Worm (Caenorhabditis elegans) whole organism, young adult: ENCODE data around the gene ZK512.2.

ENCODE experiments used
- B0035.1 ChIP-seq: sonication (generic microtip); optimal IDR thresholded peaks from 2 replicates; lab custom pipeline; 2016; ENCODE audit warnings: missing genetic modification characterization, mild to moderate bottlenecking, missing compliant biosample characterization, missing genotype, missing genetic modification reagents
- F10E7.11 ChIP-seq: sonication (generic microtip); optimal IDR thresholded peaks from 2 replicates; lab custom pipeline; 2017; ENCODE audit warnings: mild to moderate bottlenecking, missing genetic modification characterization, moderate library complexity, missing compliant biosample characterization
- F22D6.2 ChIP-seq: sonication (generic microtip); optimal IDR thresholded peaks from 2 replicates; lab custom pipeline; 2016; ENCODE audit warnings: mild to moderate bottlenecking, missing genetic modification characterization, missing compliant biosample characterization
- F33H1.4 ChIP-seq: fragments of 200-800 bp; sonication (Bioruptor generic); IDR thresholded peaks from 2 replicates; pipeline ENCODE4 v1.3.6; 2022; ENCODE audit warnings: missing genetic modification reagents, missing genetic modification characterization, missing compliant biosample characterization
- F37B4.10 ChIP-seq: fragments of 200-800 bp; sonication (Bioruptor generic); IDR thresholded peaks from 2 replicates; pipeline ENCODE4 v1.3.6; 2022; ENCODE audit warnings: missing genetic modification characterization, missing compliant biosample characterization
- F49E8.2 ChIP-seq: sonication (generic microtip); optimal IDR thresholded peaks from 3 replicates; lab custom pipeline; 2017; ENCODE audit warnings: missing genetic modification characterization, mild to moderate bottlenecking, missing compliant biosample characterization, antibody characterized with exemption, moderate library complexity; ENCODE audit not compliant: insufficient read depth
- F57A8.1 ChIP-seq: fragments of 200-800 bp; sonication (Bioruptor generic); optimal IDR thresholded peaks from 2 replicates; lab custom pipeline; 2018; ENCODE audit warnings: mild to moderate bottlenecking, missing genetic modification characterization, moderate library complexity, missing compliant biosample characterization
- T07F8.4 ChIP-seq: sonication (generic microtip); optimal IDR thresholded peaks from 2 replicates; lab custom pipeline; 2016; ENCODE audit warnings: mild to moderate bottlenecking, missing genetic modification characterization, moderate library complexity, missing compliant biosample characterization
- Y53F4B.3 ChIP-seq: fragments of 200-800 bp; sonication (Bioruptor generic); IDR thresholded peaks from 2 replicates; pipeline ENCODE4 v1.3.6; 2022; ENCODE audit warnings: missing genetic modification reagents, missing genetic modification characterization, missing compliant biosample characterization
- Y53G8AR.9 ChIP-seq: fragments of 200-800 bp; sonication (Bioruptor generic); conservative IDR thresholded peaks from 2 replicates; pipeline ENCODE4 v1.3.6; 2022; ENCODE audit warnings: missing genetic modification reagents, missing genetic modification characterization, missing compliant biosample characterization
- Y67H2A.10 ChIP-seq: fragments of 200-800 bp; sonication (Bioruptor generic); conservative IDR thresholded peaks from 2 replicates; pipeline ENCODE4 v1.3.6; 2022; ENCODE audit warnings: missing genetic modification reagents, missing genetic modification characterization, missing compliant biosample characterization
- Y79H2A.3 ChIP-seq: fragments of 200-800 bp; sonication (Bioruptor generic); conservative IDR thresholded peaks from 2 replicates; pipeline ENCODE4 v1.3.6; 2022; ENCODE audit warnings: missing genetic modification reagents, missing genetic modification characterization, missing compliant biosample characterization
- akir-1 ChIP-seq: fragments of 200-800 bp; sonication (Bioruptor generic); optimal IDR thresholded peaks from 2 replicates; lab custom pipeline; 2018; ENCODE audit warnings: mild to moderate bottlenecking, missing genetic modification characterization, moderate library complexity, missing compliant biosample characterization
- ama-1 ChIP-seq, 3 experiments: fragments of 150-350 bp in 1 of 3; sonication (generic microtip) in 2 of 3; optimal IDR thresholded peaks; 2 replicates each; lab custom pipeline; 2014 to 2018; ENCODE audit warnings: missing biosample characterization in 2 of 3, missing genetic modification characterization in 2 of 3, missing genetic modification reagents in 2 of 3
- aptf-3 ChIP-seq: fragments of 200-800 bp; sonication (Bioruptor generic); IDR thresholded peaks from 2 replicates; pipeline ENCODE4 v1.3.6; 2022; ENCODE audit warnings: missing genetic modification characterization, missing compliant biosample characterization
- athp-1 ChIP-seq: sonication (generic microtip); optimal IDR thresholded peaks from 2 replicates; lab custom pipeline; 2017; ENCODE audit warnings: mild to moderate bottlenecking, missing genetic modification characterization, missing compliant biosample characterization
- attf-6 ChIP-seq: fragments of 200-800 bp; sonication (Bioruptor generic); IDR thresholded peaks from 2 replicates; pipeline ENCODE4 v1.3.6; 2022; ENCODE audit warnings: missing genetic modification reagents, missing genetic modification characterization, missing compliant biosample characterization
- cebp-2 ChIP-seq: fragments of 200-800 bp; sonication (Bioruptor generic); IDR thresholded peaks from 2 replicates; pipeline ENCODE4 v1.3.6; 2022; ENCODE audit warnings: missing genetic modification characterization, missing compliant biosample characterization
- ceh-27 ChIP-seq: fragments of 200-800 bp; sonication (Bioruptor generic); optimal IDR thresholded peaks from 2 replicates; lab custom pipeline; 2018; ENCODE audit warnings: mild to moderate bottlenecking, missing genetic modification characterization, moderate library complexity, missing compliant biosample characterization
- ceh-79 ChIP-seq: sonication (generic microtip); optimal IDR thresholded peaks from 2 replicates; lab custom pipeline; 2017; ENCODE audit warnings: mild to moderate bottlenecking, missing genetic modification characterization, missing compliant biosample characterization
- chd-7 ChIP-seq: sonication (generic microtip); optimal IDR thresholded peaks from 2 replicates; lab custom pipeline; 2016; ENCODE audit warnings: mild to moderate bottlenecking, missing genetic modification characterization, moderate library complexity, missing compliant biosample characterization
- dpl-1 ChIP-seq: fragments of 150-350 bp; optimal IDR thresholded peaks from 2 replicates; lab custom pipeline; 2014; ENCODE audit warnings: missing biosample characterization, missing genetic modification reagents, missing genetic modification characterization
- efl-1 ChIP-seq: fragments of 150-350 bp; optimal IDR thresholded peaks from 2 replicates; lab custom pipeline; 2014; ENCODE audit warnings: missing biosample characterization, missing genetic modification reagents, missing genetic modification characterization
- egl-44 ChIP-seq: fragments of 200-800 bp; sonication (Bioruptor generic); IDR thresholded peaks from 2 replicates; pipeline ENCODE4 v1.3.6; 2022; ENCODE audit warnings: missing genetic modification reagents, missing genetic modification characterization, missing compliant biosample characterization
- ekl-4 ChIP-seq: fragments of 200-800 bp; sonication (Bioruptor generic); IDR thresholded peaks from 2 replicates; pipeline ENCODE4 v1.3.6; 2022; ENCODE audit warnings: missing genetic modification reagents, missing genetic modification characterization, missing compliant biosample characterization
- fkh-3 ChIP-seq: sonication (generic microtip); optimal IDR thresholded peaks from 2 replicates; lab custom pipeline; 2016; ENCODE audit warnings: mild to moderate bottlenecking, missing genetic modification characterization, missing compliant biosample characterization
- gei-17 ChIP-seq: fragments of 200-800 bp; sonication (Bioruptor generic); optimal IDR thresholded peaks from 2 replicates; lab custom pipeline; 2018; ENCODE audit warnings: mild to moderate bottlenecking, missing genetic modification characterization, missing compliant biosample characterization
- hlh-12 ChIP-seq: sonication (generic microtip); optimal IDR thresholded peaks from 2 replicates; lab custom pipeline; 2016; ENCODE audit warnings: missing genetic modification characterization, missing compliant biosample characterization
- hlh-26 ChIP-seq: fragments of 200-800 bp; sonication (Bioruptor generic); conservative IDR thresholded peaks from 2 replicates; pipeline ENCODE4 v1.3.6; 2022; ENCODE audit warnings: missing genetic modification reagents, missing genetic modification characterization, missing compliant biosample characterization
- hmg-1.2 ChIP-seq: fragments of 200-800 bp; sonication (Bioruptor generic); IDR thresholded peaks from 2 replicates; pipeline ENCODE4 v1.3.6; 2022; ENCODE audit warnings: missing genetic modification reagents, missing genetic modification characterization, missing compliant biosample characterization
- lag-1 ChIP-seq: fragments of 200-800 bp; sonication (Bioruptor generic); IDR thresholded peaks from 2 replicates; pipeline ENCODE4 v1.3.6; 2022; ENCODE audit warnings: missing genetic modification reagents, missing genetic modification characterization, missing compliant biosample characterization
- let-607 ChIP-seq, 2 experiments: fragments of 200-800 bp in 1 of 2; sonication (Bioruptor generic) in 1 of 2; sonication (generic microtip) in 1 of 2; optimal IDR thresholded peaks; 2 replicates each; lab custom pipeline; 2016 to 2018; ENCODE audit warnings: mild to moderate bottlenecking in 2 of 2, missing compliant biosample characterization in 2 of 2, missing genetic modification characterization in 2 of 2, moderate library complexity in 2 of 2, missing genotype in 1 of 2
- lin-40 ChIP-seq: sonication (generic microtip); optimal IDR thresholded peaks from 2 replicates; lab custom pipeline; 2016; ENCODE audit warnings: missing genetic modification characterization, mild to moderate bottlenecking, missing compliant biosample characterization, missing genotype, missing genetic modification reagents
- mel-28 ChIP-seq: sonication (generic microtip); optimal IDR thresholded peaks from 2 replicates; lab custom pipeline; 2016; ENCODE audit warnings: borderline replicate concordance, mild to moderate bottlenecking, missing genetic modification characterization, missing compliant biosample characterization
- nfyb-1 ChIP-seq: fragments of 200-800 bp; sonication (Bioruptor generic); IDR thresholded peaks from 2 replicates; pipeline ENCODE4 v1.3.6; 2022; ENCODE audit warnings: missing genetic modification reagents, missing genetic modification characterization, missing compliant biosample characterization
- nhr-120 ChIP-seq: fragments of 200-800 bp; sonication (Bioruptor generic); IDR thresholded peaks from 2 replicates; pipeline ENCODE4 v1.3.6; 2022; ENCODE audit warnings: missing genetic modification characterization, missing compliant biosample characterization
- nhr-80 ChIP-seq: sonication (generic microtip); optimal IDR thresholded peaks from 2 replicates; lab custom pipeline; 2016; ENCODE audit warnings: missing genetic modification characterization, missing compliant biosample characterization
- nhr-90 ChIP-seq: sonication (generic microtip); optimal IDR thresholded peaks from 2 replicates; lab custom pipeline; 2016; ENCODE audit warnings: missing genotype, mild to moderate bottlenecking, missing genetic modification characterization, missing compliant biosample characterization
- rpc-1 ChIP-seq, 2 experiments: fragments of 150-350 bp in 1 of 2; sonication (generic microtip) in 1 of 2; optimal IDR thresholded peaks; 2 replicates each; lab custom pipeline; 2014 to 2018; ENCODE audit warnings: missing biosample characterization in 1 of 2, missing genetic modification characterization in 1 of 2, missing genetic modification reagents in 1 of 2, missing genotype in 1 of 2
- sdz-38 ChIP-seq: sonication (generic microtip); optimal IDR thresholded peaks from 2 replicates; lab custom pipeline; 2016; ENCODE audit warnings: missing genotype, missing genetic modification characterization, missing compliant biosample characterization
- snpc-1.1 ChIP-seq: sonication (generic microtip); optimal IDR thresholded peaks from 2 replicates; lab custom pipeline; 2017; ENCODE audit warnings: missing genetic modification characterization, mild to moderate bottlenecking, missing compliant biosample characterization, antibody characterized with exemption, moderate library complexity, missing genotype, missing genetic modification reagents; ENCODE audit not compliant: insufficient read depth
- tbp1 ChIP-seq: fragments of 200-800 bp; sonication (Bioruptor generic); optimal IDR thresholded peaks from 2 replicates; lab custom pipeline; 2018; ENCODE audit warnings: mild to moderate bottlenecking, missing genetic modification characterization, missing compliant biosample characterization
- zfh-2 ChIP-seq: fragments of 200-800 bp; sonication (Bioruptor generic); conservative IDR thresholded peaks from 2 replicates; pipeline ENCODE4 v1.3.6; 2022; ENCODE audit warnings: missing genetic modification reagents, missing genetic modification characterization, missing compliant biosample characterization
- zim-3 ChIP-seq: sonication (generic microtip); optimal IDR thresholded peaks from 2 replicates; lab custom pipeline; 2017; ENCODE audit warnings: mild to moderate bottlenecking, missing genetic modification characterization, moderate library complexity, missing compliant biosample characterization
- ztf-22 ChIP-seq: fragments of 200-800 bp; sonication (Bioruptor generic); optimal IDR thresholded peaks from 2 replicates; lab custom pipeline; 2018; ENCODE audit warnings: mild to moderate bottlenecking, missing genetic modification characterization, moderate library complexity, missing compliant biosample characterization
- ztf-26 ChIP-seq: sonication (generic microtip); optimal IDR thresholded peaks from 2 replicates; lab custom pipeline; 2017; ENCODE audit warnings: missing genetic modification characterization, missing compliant biosample characterization
- ztf-3 ChIP-seq: fragments of 200-800 bp; sonication (Bioruptor generic); optimal IDR thresholded peaks from 2 replicates; lab custom pipeline; 2018; ENCODE audit warnings: mild to moderate bottlenecking, missing genetic modification characterization, missing compliant biosample characterization
- ztf-6 ChIP-seq: fragments of 200-800 bp; sonication (Bioruptor generic); IDR thresholded peaks from 2 replicates; pipeline ENCODE4 v1.3.6; 2022; ENCODE audit warnings: missing genetic modification reagents, missing genetic modification characterization, missing compliant biosample characterization

The ZK512.2 gene

ce11 chrIII:9104060-9104459 lies 40.5 kb downstream of the ZK512.2 start (continued):
- TF ChIP-seq lag-1 (GFP tag; lab: Robert Waterston, UW) (no peak), cebp-2 (GFP tag; lab: Robert Waterston, UW) (no peak), mel-28 (tag; lab: Kevin White, UChicago) (no peak), nhr-80 (tag; lab: Kevin White, UChicago) (peak; percentile 33), sdz-38 (no peak), ama-1 (optimal IDR thresholded peaks at IDR 0.05; lab: Kevin White, UChicago) (no peak), ama-1 (GFP tag; optimal IDR thresholded peaks at IDR 0.05; lab: Kevin White, UChicago) (peak in 1 of 2 experiments; percentile 3), ceh-79 (tag; lab: Kevin White, UChicago) (no peak), F22D6.2 (tag; lab: Kevin White, UChicago) (no peak), Y53G8AR.9 (GFP tag; lab: Robert Waterston, UW) (no peak), let-607 (tag; optimal IDR thresholded peaks at IDR 0.05; lab: Kevin White, UChicago) (no peak), rpc-1 (optimal IDR thresholded peaks at IDR 0.05; lab: Kevin White, UChicago) (peak; percentile 74), rpc-1 (tag; optimal IDR thresholded peaks at IDR 0.05; lab: Kevin White, UChicago) (peak; percentile 80), ztf-22 (no peak), F33H1.4 (GFP tag; lab: Robert Waterston, UW) (peak; percentile 32; the same call in 1 of the 2 replicates), ztf-26 (peak; percentile 40), gei-17 (GFP tag; lab: Kevin White, UChicago) (no peak), athp-1 (tag; lab: Kevin White, UChicago) (peak; percentile 34), chd-7 (tag; lab: Kevin White, UChicago) (peak; percentile 67), egl-44 (GFP tag; lab: Robert Waterston, UW) (peak; percentile 88), Y79H2A.3 (GFP tag; lab: Robert Waterston, UW) (0 out of 2 replicates have a peak, but pooled peaks have one; percentile 57), zim-3 (tag; lab: Kevin White, UChicago) (peak; percentile 60), dpl-1 (GFP tag; lab: Kevin White, UChicago) (no peak), akir-1 (GFP tag; lab: Kevin White, UChicago) (no peak), tbp1 (peak; percentile 94), F57A8.1 (GFP tag; lab: Kevin White, UChicago) (no peak), hlh-26 (no peak), B0035.1 (tag; lab: Kevin White, UChicago) (no peak), nhr-120 (GFP tag; lab: Robert Waterston, UW) (no peak), zfh-2 (GFP tag; lab: Robert Waterston, UW) (no peak), attf-6 (GFP tag; lab: Robert Waterston, UW) (no peak), T07F8.4 (tag; lab: Kevin White, UChicago) (peak; percentile 56), lin-40 (tag; lab: Kevin White, UChicago) (no peak), hlh-12 (tag; lab: Kevin White, UChicago) (no peak), ekl-4 (peak; percentile 63; the same call in 1 of the 2 replicates), aptf-3 (no peak), nhr-90 (tag; lab: Kevin White, UChicago) (peak; percentile 83), fkh-3 (tag; lab: Kevin White, UChicago) (no peak), ztf-3 (no peak), efl-1 (GFP tag; lab: Kevin White, UChicago) (no peak), ceh-27 (GFP tag; lab: Kevin White, UChicago) (peak; percentile 35), F49E8.2 (tag; lab: Kevin White, UChicago) (peak; percentile 40), hmg-1.2 (GFP tag; lab: Robert Waterston, UW) (peak; percentile 77), ztf-6 (GFP tag; lab: Robert Waterston, UW) (peak; percentile 65; the same call in 1 of the 2 replicates), F37B4.10 (no peak), Y67H2A.10 (GFP tag; lab: Robert Waterston, UW) (0 out of 2 replicates have a peak, but pooled peaks have one; percentile 7), F10E7.11 (no peak), nfyb-1 (peak; percentile 85), Y53F4B.3 (peak; percentile 27; the same call in 1 of the 2 replicates), snpc-1.1 (peak; percentile 88)
